Fruit fly (Drosophila melanogaster) whole organism, embryonic: ENCODE measurements around the gene AstC.

Experiments
- Antp ChIP-seq: fragments of 200-800 bp; sonication (Bioruptor generic); optimal IDR thresholded peaks from 3 replicates; lab custom pipeline; 2016; ENCODE audit warnings: missing biosample characterization, missing genetic modification characterization
- Atf-2 ChIP-seq: fragments of 200-800 bp; sonication (Bioruptor generic); optimal IDR thresholded peaks from 2 replicates; lab custom pipeline; 2016; ENCODE audit warnings: missing biosample characterization, missing genetic modification characterization
- Bdp1 ChIP-seq: fragments of 200-800 bp; sonication (Bioruptor generic); optimal IDR thresholded peaks from 3 replicates; lab custom pipeline; 2016; ENCODE audit warnings: missing biosample characterization, missing genetic modification characterization
- BtbVII ChIP-seq: fragments of 200-800 bp; sonication (Bioruptor generic); optimal IDR thresholded peaks from 3 replicates; lab custom pipeline; 2017; ENCODE audit warnings: missing biosample characterization, mild to moderate bottlenecking, missing genetic modification characterization
- CG10147 ChIP-seq: fragments of 200-800 bp; sonication (Bioruptor generic); optimal IDR thresholded peaks from 2 replicates; lab custom pipeline; 2019; ENCODE audit warnings: missing biosample characterization, mild to moderate bottlenecking, missing genetic modification characterization, moderate library complexity
- CG10959 ChIP-seq: fragments of 200-800 bp; sonication (Bioruptor generic); IDR thresholded peaks from 2 replicates; pipeline ENCODE4 v1.3.6; 2022; ENCODE audit warnings: missing biosample characterization, missing genetic modification characterization
- CG12071 ChIP-seq: fragments of 200-800 bp; sonication (Bioruptor generic); optimal IDR thresholded peaks from 3 replicates; lab custom pipeline; 2018; ENCODE audit warnings: missing biosample characterization, mild to moderate bottlenecking, missing genetic modification characterization
- CG12236 ChIP-seq: fragments of 200-800 bp; sonication (Bioruptor generic); optimal IDR thresholded peaks from 2 replicates; lab custom pipeline; 2016; ENCODE audit warnings: missing biosample characterization, missing genetic modification characterization
- CG13424 ChIP-seq: fragments of 200-800 bp; sonication (Bioruptor generic); optimal IDR thresholded peaks from 2 replicates; lab custom pipeline; 2019; ENCODE audit warnings: missing biosample characterization, mild to moderate bottlenecking, missing genetic modification characterization, moderate library complexity
- CG1602 ChIP-seq: fragments of 200-800 bp; sonication (Bioruptor generic); optimal IDR thresholded peaks from 3 replicates; lab custom pipeline; 2016; ENCODE audit warnings: missing biosample characterization, missing genetic modification characterization
- CG17328 ChIP-seq: fragments of 200-800 bp; sonication (Bioruptor generic); IDR thresholded peaks from 2 replicates; pipeline ENCODE4 v1.3.6; 2022; ENCODE audit warnings: missing biosample characterization, missing genetic modification characterization
- CG2116 ChIP-seq: fragments of 200-800 bp; sonication (Bioruptor generic); optimal IDR thresholded peaks from 3 replicates; lab custom pipeline; 2018; ENCODE audit warnings: missing biosample characterization, mild to moderate bottlenecking, missing genetic modification characterization
- CG32772 ChIP-seq: fragments of 200-800 bp; sonication (Bioruptor generic); IDR thresholded peaks from 2 replicates; pipeline ENCODE4 v1.3.6; 2022; ENCODE audit warnings: missing biosample characterization, missing genetic modification characterization
- CG4328 ChIP-seq: fragments of 200-800 bp; sonication (Bioruptor generic); optimal IDR thresholded peaks from 3 replicates; lab custom pipeline; 2017; ENCODE audit warnings: missing biosample characterization, missing genetic modification reagents, missing genetic modification characterization
- CG43689 ChIP-seq: fragments of 200-800 bp; sonication (Bioruptor generic); IDR thresholded peaks from 2 replicates; pipeline ENCODE4 v1.3.6; 2022; ENCODE audit warnings: missing biosample characterization, missing genetic modification characterization
- CG4617 ChIP-seq: fragments of 200-800 bp; sonication (Bioruptor generic); optimal IDR thresholded peaks from 3 replicates; lab custom pipeline; 2016; ENCODE audit warnings: missing biosample characterization, missing genetic modification characterization, borderline replicate concordance
- CG6854 ChIP-seq: fragments of 200-800 bp; sonication (Bioruptor generic); optimal IDR thresholded peaks from 3 replicates; lab custom pipeline; 2017; ENCODE audit warnings: missing biosample characterization, mild to moderate bottlenecking, missing genetic modification characterization
- CG7786 ChIP-seq: fragments of 200-800 bp; sonication (Bioruptor generic); optimal IDR thresholded peaks from 2 replicates; lab custom pipeline; 2016; ENCODE audit warnings: missing biosample characterization, missing genetic modification characterization
- CG7963 ChIP-seq: fragments of 200-800 bp; sonication (Bioruptor generic); IDR thresholded peaks from 3 replicates; pipeline ENCODE4 v1.3.6; 2022; ENCODE audit warnings: missing biosample characterization, missing genetic modification characterization; ENCODE audit not compliant: partially characterized antibody
- CG8089 ChIP-seq: fragments of 200-800 bp; sonication (Bioruptor generic); optimal IDR thresholded peaks from 3 replicates; lab custom pipeline; 2016; ENCODE audit warnings: missing biosample characterization, missing genetic modification characterization
- CG8359 ChIP-seq: fragments of 200-800 bp; sonication (Bioruptor generic); optimal IDR thresholded peaks from 2 replicates; lab custom pipeline; 2017; ENCODE audit warnings: missing biosample characterization, mild to moderate bottlenecking, missing genetic modification characterization, borderline replicate concordance
- CG9876 ChIP-seq: fragments of 200-800 bp; sonication (Bioruptor generic); optimal IDR thresholded peaks from 2 replicates; lab custom pipeline; 2016; ENCODE audit warnings: missing biosample characterization, missing genetic modification characterization
- Chrac-16 ChIP-seq: fragments of 200-800 bp; sonication (Bioruptor generic); optimal IDR thresholded peaks from 3 replicates; lab custom pipeline; 2016; ENCODE audit warnings: missing biosample characterization, missing genetic modification characterization
- D ChIP-seq, 2 experiments: fragments of 200-800 bp in 1 of 2; fragments of >200 bp in 1 of 2; sonication (Bioruptor generic) in 1 of 2; optimal IDR thresholded peaks; 2 replicates in 1 of 2; 3 replicates in 1 of 2; lab custom pipeline; 2017; ENCODE audit warnings: mild to moderate bottlenecking in 1 of 2, missing biosample characterization in 1 of 2, missing genetic modification characterization in 1 of 2, missing genetic modification reagents in 1 of 2
- Dfd ChIP-seq, 2 experiments: fragments of >200 bp; optimal IDR thresholded peaks; 2 replicates each; lab custom pipeline; 2017; ENCODE audit warnings: missing biosample characterization in 2 of 2, missing genetic modification characterization in 2 of 2
- Dp ChIP-seq: fragments of 200-800 bp; sonication (Bioruptor generic); optimal IDR thresholded peaks from 2 replicates; lab custom pipeline; 2018; ENCODE audit warnings: missing biosample characterization, mild to moderate bottlenecking, missing genetic modification characterization, moderate library complexity
- Fer1 ChIP-seq: fragments of 200-800 bp; sonication (Bioruptor generic); optimal IDR thresholded peaks from 2 replicates; lab custom pipeline; 2017; ENCODE audit warnings: missing biosample characterization, mild to moderate bottlenecking, missing genetic modification characterization
- Fer2 ChIP-seq: fragments of 200-800 bp; sonication (Bioruptor generic); optimal IDR thresholded peaks from 2 replicates; lab custom pipeline; 2018; ENCODE audit warnings: missing biosample characterization, mild to moderate bottlenecking, missing genetic modification characterization, moderate library complexity
- Gsc ChIP-seq: fragments of 200-800 bp; sonication (Bioruptor generic); IDR thresholded peaks from 2 replicates; pipeline ENCODE4 v1.3.6; 2022; ENCODE audit warnings: missing biosample characterization, missing genetic modification characterization
- Kr ChIP-seq: fragments of 200-800 bp; sonication (Bioruptor generic); optimal IDR thresholded peaks from 2 replicates; lab custom pipeline; 2017; ENCODE audit warnings: missing biosample characterization, mild to moderate bottlenecking, missing genetic modification characterization
- Lhr ChIP-seq: fragments of 200-800 bp; sonication (Bioruptor generic); optimal IDR thresholded peaks from 3 replicates; lab custom pipeline; 2017; ENCODE audit warnings: mild to moderate bottlenecking, missing biosample characterization, missing genetic modification reagents, missing genetic modification characterization
- Mes4 ChIP-seq: fragments of 200-800 bp; sonication (Bioruptor generic); optimal IDR thresholded peaks from 2 replicates; lab custom pipeline; 2016; ENCODE audit warnings: missing biosample characterization, missing genetic modification characterization
- Myb ChIP-seq: fragments of 200-800 bp; sonication (Bioruptor generic); optimal IDR thresholded peaks from 2 replicates; lab custom pipeline; 2016; ENCODE audit warnings: missing biosample characterization, missing genetic modification characterization
- NFAT ChIP-seq: fragments of 200-800 bp; sonication (Bioruptor generic); IDR thresholded peaks from 2 replicates; pipeline ENCODE4 v1.3.6; 2022; ENCODE audit warnings: missing biosample characterization, missing genetic modification characterization
- Nf-YB ChIP-seq: fragments of 200-800 bp; sonication (Bioruptor generic); optimal IDR thresholded peaks from 3 replicates; lab custom pipeline; 2019; ENCODE audit warnings: missing biosample characterization, mild to moderate bottlenecking, missing genetic modification characterization, moderate library complexity
- Oli ChIP-seq: fragments of 200-800 bp; sonication (Bioruptor generic); optimal IDR thresholded peaks from 2 replicates; lab custom pipeline; 2018; ENCODE audit warnings: missing biosample characterization, mild to moderate bottlenecking, missing genetic modification characterization, moderate library complexity
- PHDP ChIP-seq: fragments of 200-800 bp; sonication (Bioruptor generic); optimal IDR thresholded peaks from 3 replicates; lab custom pipeline; 2018; ENCODE audit warnings: missing biosample characterization, mild to moderate bottlenecking, missing genetic modification characterization, moderate library complexity
- Vsx1 ChIP-seq: fragments of 200-800 bp; sonication (Bioruptor generic); optimal IDR thresholded peaks from 2 replicates; lab custom pipeline; 2017; ENCODE audit warnings: missing biosample characterization, mild to moderate bottlenecking, missing genetic modification characterization, missing genetic modification reagents
- ash1 ChIP-seq: fragments of 200-800 bp; sonication (Bioruptor generic); optimal IDR thresholded peaks from 2 replicates; lab custom pipeline; 2018; ENCODE audit warnings: missing biosample characterization, mild to moderate bottlenecking, missing genetic modification characterization
- bcd ChIP-seq: fragments of 200-800 bp; sonication (Bioruptor generic); optimal IDR thresholded peaks from 2 replicates; lab custom pipeline; 2017; ENCODE audit warnings: missing biosample characterization, mild to moderate bottlenecking, missing genetic modification characterization
- chinmo ChIP-seq: fragments of 200-800 bp; sonication (Bioruptor generic); IDR thresholded peaks from 4 replicates; pipeline ENCODE4 v1.3.6; 2022; ENCODE audit warnings: missing biosample characterization, missing genetic modification characterization; ENCODE audit not compliant: partially characterized antibody
- ci ChIP-seq: fragments of 200-800 bp; sonication (Bioruptor generic); IDR thresholded peaks from 3 replicates; pipeline ENCODE4 v1.3.6; 2022; ENCODE audit warnings: missing biosample characterization, missing genetic modification characterization
- dmrt11E ChIP-seq: fragments of 200-800 bp; sonication (Bioruptor generic); optimal IDR thresholded peaks from 3 replicates; lab custom pipeline; 2018; ENCODE audit warnings: missing biosample characterization, mild to moderate bottlenecking, missing genetic modification characterization, moderate library complexity
- gem ChIP-seq: fragments of 200-800 bp; sonication (Bioruptor generic); optimal IDR thresholded peaks from 2 replicates; lab custom pipeline; 2019; ENCODE audit warnings: missing biosample characterization, mild to moderate bottlenecking, missing genetic modification characterization, moderate library complexity
- gsb-n ChIP-seq: fragments of 200-800 bp; sonication (Bioruptor generic); optimal IDR thresholded peaks from 3 replicates; lab custom pipeline; 2018; ENCODE audit warnings: missing biosample characterization, mild to moderate bottlenecking, missing genetic modification characterization
- maf-S ChIP-seq: fragments of 200-800 bp; sonication (Bioruptor generic); optimal IDR thresholded peaks from 2 replicates; lab custom pipeline; 2016; ENCODE audit warnings: missing biosample characterization, missing genetic modification characterization
- nau ChIP-seq: fragments of 200-800 bp; sonication (Bioruptor generic); optimal IDR thresholded peaks from 3 replicates; lab custom pipeline; 2017; ENCODE audit warnings: missing biosample characterization, mild to moderate bottlenecking, missing genetic modification characterization, missing genetic modification reagents
- pho ChIP-seq: fragments of 200-800 bp; sonication (Bioruptor generic); optimal IDR thresholded peaks from 2 replicates; lab custom pipeline; 2016; ENCODE audit warnings: missing biosample characterization, missing genetic modification characterization
- sr ChIP-seq: fragments of 200-800 bp; sonication (Bioruptor generic); IDR thresholded peaks from 3 replicates; pipeline ENCODE4 v1.3.6; 2022; ENCODE audit warnings: missing biosample characterization, missing genetic modification characterization

AstC gene

DNA sequence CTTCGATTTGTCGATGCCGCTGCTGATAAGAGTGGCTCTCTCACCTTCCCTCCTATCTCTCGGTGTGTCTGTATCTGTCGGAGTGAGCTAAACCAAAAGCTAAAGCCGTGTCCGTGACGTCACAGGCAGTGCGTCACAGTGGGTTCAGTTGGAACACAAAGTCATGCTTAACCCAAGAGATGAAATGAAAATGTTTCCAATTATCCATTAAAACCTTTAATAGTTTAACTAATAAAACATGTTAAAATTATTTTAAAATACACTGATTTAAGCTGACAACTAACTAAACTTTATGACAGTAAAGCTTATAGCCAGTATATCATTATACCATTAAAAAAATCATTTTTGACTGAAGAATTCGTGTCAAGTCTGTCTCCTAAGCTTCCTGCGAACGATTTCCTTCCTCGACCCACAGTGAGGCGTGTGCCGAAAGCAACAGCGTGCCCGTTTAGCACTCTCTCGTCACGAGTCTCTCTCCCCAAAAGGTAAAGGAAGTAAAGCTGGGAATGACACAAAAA lies 31.9 kb upstream of the AstC start, which contains the start of gene Idua (continued):
- TF ChIP-seq CG7786: no peak
- no peak for TF ChIP-seq Atf-2 (GFP tag; lab: Kevin White, UChicago)
- peak; percentile 78 for TF ChIP-seq Oli (tag; lab: Kevin White, UChicago)
- TF ChIP-seq gsb-n (tag; lab: Kevin White, UChicago): no peak
- TF ChIP-seq Nf-YB: peak; percentile 45
- TF ChIP-seq Kr (GFP tag; lab: Kevin White, UChicago): no peak
- TF ChIP-seq dmrt11E (tag; lab: Kevin White, UChicago): peak; percentile 33
- 0 out of 2 replicates have a peak, but pooled peaks have one; percentile 31 for TF ChIP-seq CG32772 (GFP tag; lab: Robert Waterston, UW)
- TF ChIP-seq CG12071: no peak
- no peak for TF ChIP-seq Antp (GFP tag; lab: Kevin White, UChicago)
- TF ChIP-seq CG2116 (GFP tag; lab: Kevin White, UChicago): peak; percentile 22
- TF ChIP-seq Dp: no peak
- TF ChIP-seq CG10147 (GFP tag; lab: Kevin White, UChicago): no peak
- no peak for TF ChIP-seq CG4617 (GFP tag; lab: Kevin White, UChicago)
- peak; percentile 21 for TF ChIP-seq CG1602 (GFP tag; lab: Kevin White, UChicago)
- 0 out of 2 replicates have a peak, but pooled peaks have one; percentile 7 for TF ChIP-seq Gsc (GFP tag; lab: Robert Waterston, UW)
- no peak for TF ChIP-seq Mes4
- peak; percentile 61; the same call in 1 of the 3 replicates for TF ChIP-seq ci (GFP tag; lab: Robert Waterston, UW)
- TF ChIP-seq BtbVII: peak; percentile 80
- TF ChIP-seq nau (GFP tag; lab: Kevin White, UChicago): no peak
- TF ChIP-seq CG6854 (GFP tag; lab: Kevin White, UChicago): peak; percentile 82
- TF ChIP-seq Chrac-16 (GFP tag; lab: Kevin White, UChicago): peak; percentile 39
- peak; percentile 78 for TF ChIP-seq bcd (GFP tag; lab: Kevin White, UChicago)
- no peak for TF ChIP-seq ash1
- no peak for TF ChIP-seq maf-S
- no peak for TF ChIP-seq CG9876 (GFP tag; lab: Kevin White, UChicago)
- no peak for TF ChIP-seq Bdp1 (GFP tag; lab: Kevin White, UChicago)
- TF ChIP-seq Fer1: peak; percentile 89
- TF ChIP-seq PHDP: peak; percentile 76
- TF ChIP-seq CG8359: no peak
- peak; percentile 85 for TF ChIP-seq CG13424 (tag; lab: Kevin White, UChicago)
- TF ChIP-seq gem (tag; lab: Kevin White, UChicago): no peak
- no peak for TF ChIP-seq Lhr (GFP tag; lab: Kevin White, UChicago)
- no peak for TF ChIP-seq D (optimal IDR thresholded peaks at IDR 0.05; lab: Kevin White, UChicago)
- TF ChIP-seq D (GFP tag; optimal IDR thresholded peaks at IDR 0.05; lab: Kevin White, UChicago): peak; percentile 76
- TF ChIP-seq pho (GFP tag; lab: Kevin White, UChicago): peak; percentile 28
- TF ChIP-seq CG12236 (GFP tag; lab: Kevin White, UChicago): no peak
- TF ChIP-seq CG43689: no peak
- no peak for TF ChIP-seq CG7963 (GFP tag; lab: Robert Waterston, UW)
- no peak for TF ChIP-seq Dfd (GFP tag; optimal IDR thresholded peaks at IDR 0.05; lab: Kevin White, UChicago)
- TF ChIP-seq CG17328: no peak
- peak; percentile 11 for TF ChIP-seq Myb (GFP tag; lab: Kevin White, UChicago)
- no peak for TF ChIP-seq Vsx1 (GFP tag; lab: Kevin White, UChicago)
- peak; percentile 40 for TF ChIP-seq Fer2 (tag; lab: Kevin White, UChicago)
- no peak for TF ChIP-seq sr (GFP tag; lab: Robert Waterston, UW)
- TF ChIP-seq CG8089: no peak
- TF ChIP-seq NFAT: 0 out of 2 replicates have a peak, but pooled peaks have one; percentile 12
- 0 out of 4 replicates have a peak, but pooled peaks have one; percentile 48 for TF ChIP-seq chinmo (GFP tag; lab: Robert Waterston, UW)
- TF ChIP-seq CG10959 (GFP tag; lab: Robert Waterston, UW): no peak
- TF ChIP-seq CG4328 (GFP tag; lab: Kevin White, UChicago): peak; percentile 41
